Worm (Caenorhabditis elegans) whole organism, late embryonic: ENCODE results near the gene pqm-1.
A peak's percentile ranks its signal among the peaks of the same experiment; 100 is the strongest.

Source experiments
- C38D4.7 ChIP-seq: fragments of 200-800 bp; sonication (Bioruptor generic); optimal IDR thresholded peaks from 2 replicates; lab custom pipeline; 2018; ENCODE audit warnings: mild to moderate bottlenecking, missing genetic modification characterization, moderate library complexity, missing compliant biosample characterization
- F13H6.1 ChIP-seq: sonication (generic microtip); optimal IDR thresholded peaks from 2 replicates; lab custom pipeline; 2016; ENCODE audit warnings: missing genetic modification characterization, missing compliant biosample characterization
- K02D7.2 ChIP-seq: sonication (generic microtip); optimal IDR thresholded peaks from 2 replicates; lab custom pipeline; 2017; ENCODE audit warnings: mild to moderate bottlenecking, missing genetic modification characterization, missing compliant biosample characterization
- K09A11.1 ChIP-seq: sonication (generic microtip); optimal IDR thresholded peaks from 2 replicates; lab custom pipeline; 2017; ENCODE audit warnings: antibody characterized with exemption, mild to moderate bottlenecking, missing genetic modification characterization, missing compliant biosample characterization; ENCODE audit not compliant: insufficient read depth
- Y22D7AL.16 ChIP-seq: sonication (generic microtip); optimal IDR thresholded peaks from 2 replicates; lab custom pipeline; 2016; ENCODE audit warnings: missing genetic modification characterization, missing compliant biosample characterization
- ama-1 ChIP-seq: fragments of 150-350 bp; optimal IDR thresholded peaks from 2 replicates; lab custom pipeline; 2014
- ceh-14 ChIP-seq: sonication (generic microtip); optimal IDR thresholded peaks from 2 replicates; lab custom pipeline; 2016; ENCODE audit warnings: missing genotype, missing genetic modification characterization, missing compliant biosample characterization
- ceh-19 ChIP-seq: fragments of 200-800 bp; sonication (Bioruptor generic); optimal IDR thresholded peaks from 2 replicates; lab custom pipeline; 2018; ENCODE audit warnings: mild to moderate bottlenecking, missing genetic modification characterization, missing compliant biosample characterization
- ceh-22 ChIP-seq: sonication (generic microtip); optimal IDR thresholded peaks from 2 replicates; lab custom pipeline; 2017; ENCODE audit warnings: missing biosample characterization, missing genetic modification characterization
- ceh-24 ChIP-seq: sonication (generic microtip); optimal IDR thresholded peaks from 2 replicates; lab custom pipeline; 2016; ENCODE audit warnings: mild to moderate bottlenecking, missing genetic modification characterization, missing compliant biosample characterization
- ceh-31 ChIP-seq: sonication (generic microtip); optimal IDR thresholded peaks from 2 replicates; lab custom pipeline; 2016; ENCODE audit warnings: missing genetic modification characterization, missing compliant biosample characterization
- ceh-34 ChIP-seq: sonication (generic microtip); optimal IDR thresholded peaks from 2 replicates; lab custom pipeline; 2016; ENCODE audit warnings: mild to moderate bottlenecking, missing genetic modification characterization, missing compliant biosample characterization
- ceh-45 ChIP-seq: fragments of 200-800 bp; sonication (Bioruptor generic); IDR thresholded peaks from 2 replicates; pipeline ENCODE4 v1.3.6; 2022; ENCODE audit warnings: missing genetic modification reagents, missing genetic modification characterization, missing compliant biosample characterization
- ceh-48 ChIP-seq: sonication (generic microtip); optimal IDR thresholded peaks from 2 replicates; lab custom pipeline; 2016; ENCODE audit warnings: missing genetic modification characterization, inconsistent platforms, missing compliant biosample characterization
- ceh-9 ChIP-seq: sonication (generic microtip); optimal IDR thresholded peaks from 2 replicates; lab custom pipeline; 2016; ENCODE audit warnings: mild to moderate bottlenecking, missing genetic modification characterization, inconsistent platforms, missing compliant biosample characterization
- elt-4 ChIP-seq: sonication (generic microtip); optimal IDR thresholded peaks from 2 replicates; lab custom pipeline; 2016; ENCODE audit warnings: missing genetic modification characterization, missing compliant biosample characterization
- ets-4 ChIP-seq: sonication (generic microtip); optimal IDR thresholded peaks from 2 replicates; lab custom pipeline; 2016; ENCODE audit warnings: missing genetic modification characterization, missing compliant biosample characterization
- fkh-10 ChIP-seq: fragments of 150-350 bp; optimal IDR thresholded peaks from 2 replicates; lab custom pipeline; 2014; ENCODE audit warnings: missing biosample characterization, missing genetic modification reagents, missing genetic modification characterization
- hlh-13 ChIP-seq: fragments of 200-800 bp; sonication (Bioruptor generic); optimal IDR thresholded peaks from 2 replicates; lab custom pipeline; 2018; ENCODE audit warnings: mild to moderate bottlenecking, missing genetic modification characterization, missing compliant biosample characterization
- hlh-15 ChIP-seq: sonication (generic microtip); optimal IDR thresholded peaks from 2 replicates; lab custom pipeline; 2016; ENCODE audit warnings: missing genetic modification characterization, missing compliant biosample characterization
- hlh-30 ChIP-seq: sonication (generic microtip); optimal IDR thresholded peaks from 2 replicates; lab custom pipeline; 2017; ENCODE audit warnings: antibody characterized with exemption, missing genetic modification characterization, missing compliant biosample characterization; ENCODE audit not compliant: insufficient read depth
- hlh-8 ChIP-seq: sonication (generic microtip); optimal IDR thresholded peaks from 2 replicates; lab custom pipeline; 2016; ENCODE audit warnings: missing genotype, missing genetic modification characterization, missing compliant biosample characterization
- lin-11 ChIP-seq: fragments of 200-800 bp; sonication (Bioruptor generic); optimal IDR thresholded peaks from 2 replicates; lab custom pipeline; 2018; ENCODE audit warnings: mild to moderate bottlenecking, missing genetic modification characterization, missing compliant biosample characterization
- madf-2 ChIP-seq: sonication (generic microtip); optimal IDR thresholded peaks from 2 replicates; lab custom pipeline; 2017; ENCODE audit warnings: missing genetic modification characterization, missing compliant biosample characterization
- nfya-1 ChIP-seq: sonication (generic microtip); optimal IDR thresholded peaks from 2 replicates; lab custom pipeline; 2017; ENCODE audit warnings: missing genetic modification characterization, mild to moderate bottlenecking, missing compliant biosample characterization, antibody characterized with exemption, moderate library complexity
- nhr-11 ChIP-seq: fragments of 150-350 bp; optimal IDR thresholded peaks from 2 replicates; lab custom pipeline; 2014; ENCODE audit warnings: missing biosample characterization, missing genetic modification characterization
- npax-4 ChIP-seq: sonication (generic microtip); optimal IDR thresholded peaks from 2 replicates; lab custom pipeline; 2016; ENCODE audit warnings: missing genetic modification characterization, missing compliant biosample characterization
- odd-2 ChIP-seq: sonication (generic microtip); optimal IDR thresholded peaks from 2 replicates; lab custom pipeline; 2017; ENCODE audit warnings: antibody characterized with exemption, mild to moderate bottlenecking, missing genetic modification characterization, missing compliant biosample characterization
- pat-9 ChIP-seq: fragments of 200-800 bp; sonication (Bioruptor generic); optimal IDR thresholded peaks from 2 replicates; lab custom pipeline; 2018; ENCODE audit warnings: mild to moderate bottlenecking, missing genetic modification characterization, moderate library complexity, missing compliant biosample characterization
- pax-1 ChIP-seq: fragments of 150-350 bp; optimal IDR thresholded peaks from 2 replicates; lab custom pipeline; 2014; ENCODE audit warnings: missing biosample characterization, missing genetic modification characterization
- pha-2 ChIP-seq: sonication (generic microtip); optimal IDR thresholded peaks from 2 replicates; lab custom pipeline; 2017; ENCODE audit warnings: mild to moderate bottlenecking, missing genetic modification characterization, missing compliant biosample characterization
- pha-4 ChIP-seq: fragments of 150-350 bp; optimal IDR thresholded peaks from 2 replicates; lab custom pipeline; 2018; ENCODE audit warnings: missing biosample characterization, missing genetic modification reagents, missing genetic modification characterization
- pros-1 ChIP-seq: fragments of 150-350 bp; optimal IDR thresholded peaks from 2 replicates; lab custom pipeline; 2014; ENCODE audit warnings: missing biosample characterization, missing genetic modification reagents, missing genetic modification characterization
- sox-2 ChIP-seq: fragments of 200-800 bp; sonication (Bioruptor generic); IDR thresholded peaks from 2 replicates; pipeline ENCODE4 v1.3.6; 2022; ENCODE audit warnings: missing genetic modification reagents, missing genetic modification characterization, missing compliant biosample characterization
- tbx-7 ChIP-seq: sonication (generic microtip); optimal IDR thresholded peaks from 2 replicates; lab custom pipeline; 2016; ENCODE audit warnings: missing genotype, missing genetic modification characterization, missing compliant biosample characterization
- ttx-3 ChIP-seq: sonication (generic microtip); optimal IDR thresholded peaks from 2 replicates; lab custom pipeline; 2016; ENCODE audit warnings: missing genetic modification reagents, missing genetic modification characterization, missing compliant biosample characterization
- unc-3 ChIP-seq, 2 experiments: fragments of 200-800 bp in 1 of 2; sonication (Bioruptor generic) in 1 of 2; sonication (generic microtip) in 1 of 2; conservative IDR thresholded peaks in 1 of 2; optimal IDR thresholded peaks in 1 of 2; 2 replicates each; pipeline versions ENCODE4 v1.3.6 to Lab custom; 2016 to 2022; ENCODE audit warnings: missing compliant biosample characterization in 2 of 2, missing genetic modification characterization in 2 of 2, missing genetic modification reagents in 1 of 2
- unc-42 ChIP-seq: sonication (generic microtip); optimal IDR thresholded peaks from 2 replicates; lab custom pipeline; 2016; ENCODE audit warnings: missing genotype, missing genetic modification characterization, missing compliant biosample characterization
- unc-55 ChIP-seq: sonication (generic microtip); optimal IDR thresholded peaks from 2 replicates; lab custom pipeline; 2017; ENCODE audit warnings: missing biosample characterization, missing genetic modification reagents, missing genetic modification characterization

Gene pqm-1

ce11 chrII:11128989-11129388, 23.4 kb downstream of the pqm-1 start, which contains the start of gene F40F8.3:
TSS of gene F40F8.3 (plus strand) at chrII:11129289.
- TF ChIP-seq ceh-14 (no peak), pat-9 (tag; lab: Kevin White, UChicago) (no peak), ets-4 (tag; lab: Kevin White, UChicago) (no peak), pha-4 (no peak), unc-55 (GFP tag; lab: Kevin White, UChicago) (no peak), Y22D7AL.16 (tag; lab: Kevin White, UChicago) (no peak), ceh-22 (tag; lab: Kevin White, UChicago) (no peak), unc-3 (GFP tag; conservative IDR thresholded peaks at IDR 0.05; lab: Robert Waterston, UW) (no peak), unc-3 (tag; optimal IDR thresholded peaks at IDR 0.05; lab: Kevin White, UChicago) (no peak), ceh-19 (GFP tag; lab: Kevin White, UChicago) (no peak), unc-42 (no peak), K09A11.1 (tag; lab: Kevin White, UChicago) (no peak), F13H6.1 (tag; lab: Kevin White, UChicago) (no peak)
- TF ChIP-seq, all 69 proteins: peak for 0

ce11 chrII:11127364-11127763, 25.0 kb downstream of the pqm-1 start, which contains the start of gene F40F8.1:
TSS of gene F40F8.1 (plus strand) at chrII:11127664.
- TF ChIP-seq hlh-15 (tag; lab: Kevin White, UChicago) (no peak), lin-11 (tag; lab: Kevin White, UChicago) (no peak), ceh-45 (GFP tag; lab: Robert Waterston, UW) (no peak), hlh-13 (GFP tag; lab: Kevin White, UChicago) (no peak), unc-3 (GFP tag; conservative IDR thresholded peaks at IDR 0.05; lab: Robert Waterston, UW) (no peak), unc-3 (tag; optimal IDR thresholded peaks at IDR 0.05; lab: Kevin White, UChicago) (no peak), unc-55 (GFP tag; lab: Kevin White, UChicago) (no peak), npax-4 (tag; lab: Kevin White, UChicago) (no peak), elt-4 (no peak), ceh-9 (no peak), unc-42 (no peak), nhr-11 (tag; lab: Kevin White, UChicago) (no peak), K02D7.2 (tag; lab: Kevin White, UChicago) (no peak), fkh-10 (GFP tag; lab: Kevin White, UChicago) (no peak), tbx-7 (tag; lab: Kevin White, UChicago) (no peak), odd-2 (tag; lab: Kevin White, UChicago) (no peak), hlh-8 (tag; lab: Kevin White, UChicago) (no peak), ceh-24 (tag; lab: Kevin White, UChicago) (no peak), ttx-3 (tag; lab: Kevin White, UChicago) (no peak), hlh-30 (tag; lab: Kevin White, UChicago) (no peak)

- TF ChIP-seq ceh-34 (tag; lab: Kevin White, UChicago) (no peak), pha-2 (tag; lab: Kevin White, UChicago) (no peak), unc-55 (GFP tag; lab: Kevin White, UChicago) (peak; percentile 19), nfya-1 (peak; percentile 70), ama-1 (lab: Kevin White, UChicago) (no peak), pros-1 (tag; lab: Kevin White, UChicago) (no peak), sox-2 (GFP tag; lab: Robert Waterston, UW) (no peak), ceh-48 (tag; lab: Kevin White, UChicago) (no peak), tbx-7 (tag; lab: Kevin White, UChicago) (no peak), C38D4.7 (GFP tag; lab: Kevin White, UChicago) (no peak), ceh-31 (tag; lab: Kevin White, UChicago) (no peak), pax-1 (tag; lab: Kevin White, UChicago) (no peak), madf-2 (tag; lab: Kevin White, UChicago) (no peak), nhr-11 (tag; lab: Kevin White, UChicago) (no peak)
Measured at ce11 chrII:11126312-11127000, 25.9 kb downstream of the pqm-1 start, which contains the start of the genes rps-9 and lsm-1. TSS of gene rps-9 (minus strand) at chrII:11126362. TSS of gene lsm-1 (plus strand) at chrII:11126950.
